Fruit fly (Drosophila melanogaster) S2 (cell line): Measurements from ENCODE around the gene CG31819.

Source experiments
- CG8478 ChIP-seq: fragments of >200 bp; optimal IDR thresholded peaks from 2 replicates; lab custom pipeline; 2018
- CTCF ChIP-seq, 2 experiments: fragments of >200 bp; optimal IDR thresholded peaks; 2 replicates each; lab custom pipeline; 2018

dm6 chr2L:16216298-16216697, 5.0 kb downstream of the CG31819 start:
- TF ChIP-seq CTCF (optimal IDR thresholded peaks at IDR 0.05; lab: Kevin White, UChicago) (no peak), CG8478 (no peak)
